Fruit fly (Drosophila melanogaster) whole organism, prepupa: ENCODE measurements around the gene Cyp9f2.

Experiments
- CG15336 ChIP-seq: fragments of 200-800 bp; sonication (Bioruptor generic); IDR thresholded peaks from 2 replicates; pipeline ENCODE4 v1.3.6; 2022; ENCODE audit warnings: missing biosample characterization, missing genetic modification characterization
- dsx ChIP-seq: fragments of 200-800 bp; optimal IDR thresholded peaks from 3 replicates; lab custom pipeline; 2019; ENCODE audit warnings: missing biosample characterization, mild to moderate bottlenecking, missing genetic modification characterization, moderate library complexity; ENCODE audit not compliant: poor library complexity, severe bottlenecking
- eg ChIP-seq: fragments of 200-800 bp; sonication (Bioruptor generic); IDR thresholded peaks from 3 replicates; pipeline ENCODE4 v1.3.6; 2022; ENCODE audit warnings: missing biosample characterization, missing genetic modification characterization

dm6 chr3R:12447353-12447752, 41.5 kb upstream of the Cyp9f2 start, which contains the start of gene vrs:
- TF ChIP-seq dsx (GFP tag; lab: Kevin White, UChicago) (no peak), eg (GFP tag; lab: Robert Waterston, UW) (no peak), CG15336 (GFP tag; lab: Robert Waterston, UW) (no peak)
